Fruit fly (Drosophila melanogaster): Measurements from ENCODE around the gene GstD2.

DNA sequence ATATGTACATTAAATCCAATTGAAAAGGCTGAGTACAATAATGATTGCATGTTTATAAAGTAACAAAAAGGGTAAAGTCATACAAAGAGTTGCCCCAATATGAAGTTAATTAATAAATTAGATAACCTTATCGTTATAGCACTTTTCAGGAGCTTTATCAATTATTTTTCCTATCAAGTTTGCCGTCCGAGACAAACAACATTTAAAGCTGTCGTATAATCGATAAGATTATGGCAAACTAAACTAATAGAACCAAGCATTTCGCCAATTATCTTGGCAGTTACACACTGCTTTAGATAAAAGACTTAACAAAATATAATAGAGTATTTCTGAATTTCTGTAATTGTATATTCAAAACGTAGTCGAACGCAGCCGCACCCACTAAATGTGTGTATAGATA, 33.4 kb downstream of the GstD2 start:
- TF ChIP-seq Pif1B (GFP tag; optimal IDR thresholded peaks at IDR 0.05), result no peak
- TF ChIP-seq CG32121 (GFP tag; IDR thresholded peaks at IDR 0.05), result no peak
- no peak for TF ChIP-seq CG8159 (tag; optimal IDR thresholded peaks at IDR 0.05)
- no peak for TF ChIP-seq Pif1A (GFP tag; optimal IDR thresholded peaks at IDR 0.05)
- TF ChIP-seq EcR (GFP tag; optimal IDR thresholded peaks at IDR 0.05), result no peak
- no peak for TF ChIP-seq CG10348 (GFP tag; IDR thresholded peaks at IDR 0.05)
- TF ChIP-seq gl (tag; optimal IDR thresholded peaks at IDR 0.05), result no peak
- TF ChIP-seq CG15710 (tag; optimal IDR thresholded peaks at IDR 0.05), result no peak
- no peak for TF ChIP-seq Snoo (tag; optimal IDR thresholded peaks at IDR 0.05)
- TF ChIP-seq rn (GFP tag; IDR thresholded peaks at IDR 0.05), result no peak
